Worm (Caenorhabditis elegans) whole organism, L1 larva: ENCODE data around the gene eef-1B.1.
"Not testable (repeated sequence)": the region's sequence is repeated elsewhere in the genome, so short reads cannot be mapped to it uniquely, and the experiment has no call there.

ENCODE experiments used
- Y116A8C.19 ChIP-seq: sonication (generic microtip); optimal IDR thresholded peaks from 2 replicates; lab custom pipeline; 2016; ENCODE audit warnings: missing compliant biosample characterization, missing genetic modification characterization, borderline replicate concordance
- fos-1 ChIP-seq: fragments of 150-350 bp; optimal IDR thresholded peaks from 2 replicates; lab custom pipeline; 2014; ENCODE audit warnings: missing biosample characterization, missing genetic modification characterization

DNA sequence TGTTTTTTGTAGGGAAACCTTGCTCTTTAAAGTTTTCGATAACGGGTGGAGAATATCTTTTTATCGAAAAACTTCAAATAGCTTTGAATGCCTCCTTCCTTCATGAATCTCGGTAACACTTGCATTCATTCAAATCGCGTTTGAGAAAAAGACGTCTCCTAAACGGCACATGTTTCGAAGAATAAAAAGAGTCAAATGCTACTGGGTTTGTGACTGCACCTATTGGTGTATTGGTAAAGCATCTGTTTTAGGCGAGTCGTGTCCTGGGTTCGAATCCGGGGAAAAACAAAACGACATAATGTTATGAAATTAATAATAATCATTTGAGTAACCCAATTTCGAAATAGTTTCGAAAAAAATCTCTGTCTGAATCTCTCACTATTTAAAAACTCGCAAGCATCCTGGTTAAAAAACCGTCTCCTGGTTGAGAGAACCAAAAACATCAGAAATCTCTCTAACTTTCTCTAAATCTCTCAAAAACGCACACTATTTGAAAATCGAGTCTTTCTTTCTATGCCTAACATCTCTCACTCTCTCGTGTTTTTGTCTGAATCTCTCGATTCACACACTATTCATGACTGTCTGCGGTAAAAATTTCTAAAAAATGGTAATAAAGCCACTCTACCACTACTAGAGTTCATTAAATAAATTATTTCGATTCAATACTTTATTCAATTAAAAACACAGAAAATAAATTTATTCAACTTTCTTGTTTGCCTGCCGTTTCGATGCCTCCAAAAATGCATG, 7.1 kb downstream of the eef-1B.1 start:
- not testable (repeated sequence) for TF ChIP-seq Y116A8C.19, fos-1 (tag; lab: Kevin White, UChicago)
